Fruit fly (Drosophila melanogaster) whole organism, embryonic: ENCODE results near the gene CG14931.

Experiments used
- ATbp ChIP-seq: fragments of 200-800 bp; sonication (Bioruptor generic); optimal IDR thresholded peaks from 2 replicates; lab custom pipeline; 2017; ENCODE audit warnings: missing biosample characterization, mild to moderate bottlenecking, missing genetic modification characterization, missing genetic modification reagents
- Ada2b ChIP-seq: fragments of 200-800 bp; sonication (Bioruptor generic); IDR thresholded peaks from 2 replicates; pipeline ENCODE4 v1.3.6; 2022; ENCODE audit warnings: missing biosample characterization, missing genetic modification characterization
- Bdp1 ChIP-seq: fragments of 200-800 bp; sonication (Bioruptor generic); optimal IDR thresholded peaks from 3 replicates; lab custom pipeline; 2016; ENCODE audit warnings: missing biosample characterization, missing genetic modification characterization
- CG10209 ChIP-seq: fragments of 200-800 bp; sonication (Bioruptor generic); optimal IDR thresholded peaks from 3 replicates; lab custom pipeline; 2017; ENCODE audit warnings: missing biosample characterization, mild to moderate bottlenecking, missing genetic modification characterization, missing genetic modification reagents
- CG10274 ChIP-seq: fragments of 200-800 bp; sonication (Bioruptor generic); optimal IDR thresholded peaks from 3 replicates; lab custom pipeline; 2017; ENCODE audit warnings: missing biosample characterization, mild to moderate bottlenecking, missing genetic modification characterization
- CG10654 ChIP-seq: fragments of 200-800 bp; sonication (Bioruptor generic); optimal IDR thresholded peaks from 2 replicates; lab custom pipeline; 2016; ENCODE audit warnings: missing biosample characterization, missing genetic modification characterization
- CG11247 ChIP-seq: fragments of 200-800 bp; sonication (Bioruptor generic); IDR thresholded peaks from 2 replicates; pipeline ENCODE4 v1.3.6; 2022; ENCODE audit warnings: missing biosample characterization, missing genetic modification characterization
- CG12299 ChIP-seq: fragments of 200-800 bp; sonication (Bioruptor generic); optimal IDR thresholded peaks from 2 replicates; lab custom pipeline; 2018; ENCODE audit warnings: missing biosample characterization, mild to moderate bottlenecking, missing genetic modification characterization
- CG13894 ChIP-seq: fragments of 200-800 bp; sonication (Bioruptor generic); optimal IDR thresholded peaks from 3 replicates; lab custom pipeline; 2018; ENCODE audit warnings: missing biosample characterization, mild to moderate bottlenecking, missing genetic modification characterization, moderate library complexity
- CG14965 ChIP-seq: fragments of 200-800 bp; sonication (Bioruptor generic); optimal IDR thresholded peaks from 2 replicates; lab custom pipeline; 2016; ENCODE audit warnings: missing biosample characterization, missing genetic modification characterization, borderline replicate concordance
- CG15601 ChIP-seq: fragments of 200-800 bp; sonication (Bioruptor generic); optimal IDR thresholded peaks from 3 replicates; lab custom pipeline; 2019; ENCODE audit warnings: missing biosample characterization, mild to moderate bottlenecking, missing genetic modification characterization, moderate library complexity
- CG17802 ChIP-seq: fragments of 200-800 bp; sonication (Bioruptor generic); optimal IDR thresholded peaks from 2 replicates; lab custom pipeline; 2018; ENCODE audit warnings: missing biosample characterization, mild to moderate bottlenecking, missing genetic modification characterization, moderate library complexity
- CG2202 ChIP-seq: fragments of 200-800 bp; sonication (Bioruptor generic); optimal IDR thresholded peaks from 2 replicates; lab custom pipeline; 2018; ENCODE audit warnings: missing biosample characterization, mild to moderate bottlenecking, missing genetic modification characterization
- CG31388 ChIP-seq: fragments of 200-800 bp; sonication (Bioruptor generic); optimal IDR thresholded peaks from 2 replicates; lab custom pipeline; 2016; ENCODE audit warnings: missing biosample characterization, missing genetic modification characterization
- CG32772 ChIP-seq: fragments of 200-800 bp; sonication (Bioruptor generic); IDR thresholded peaks from 2 replicates; pipeline ENCODE4 v1.3.6; 2022; ENCODE audit warnings: missing biosample characterization, missing genetic modification characterization
- CG33213 ChIP-seq: fragments of 200-800 bp; sonication (Bioruptor generic); optimal IDR thresholded peaks from 3 replicates; lab custom pipeline; 2016; ENCODE audit warnings: missing biosample characterization, missing genetic modification characterization
- CG3847 ChIP-seq: fragments of 200-800 bp; sonication (Bioruptor generic); IDR thresholded peaks from 2 replicates; pipeline ENCODE4 v1.3.6; 2022; ENCODE audit warnings: missing biosample characterization, missing genetic modification characterization
- CG4730 ChIP-seq: fragments of 200-800 bp; sonication (Bioruptor generic); IDR thresholded peaks from 2 replicates; pipeline ENCODE4 v1.3.6; 2022; ENCODE audit warnings: missing biosample characterization, missing genetic modification characterization
- CG8089 ChIP-seq: fragments of 200-800 bp; sonication (Bioruptor generic); optimal IDR thresholded peaks from 3 replicates; lab custom pipeline; 2016; ENCODE audit warnings: missing biosample characterization, missing genetic modification characterization
- CG8281 ChIP-seq: fragments of 200-800 bp; sonication (Bioruptor generic); optimal IDR thresholded peaks from 2 replicates; lab custom pipeline; 2018; ENCODE audit warnings: missing biosample characterization, mild to moderate bottlenecking, missing genetic modification characterization, moderate library complexity
- Chrac-16 ChIP-seq: fragments of 200-800 bp; sonication (Bioruptor generic); optimal IDR thresholded peaks from 3 replicates; lab custom pipeline; 2016; ENCODE audit warnings: missing biosample characterization, missing genetic modification characterization
- CkIIα-i1 ChIP-seq: fragments of 200-800 bp; sonication (Bioruptor generic); IDR thresholded peaks from 2 replicates; pipeline ENCODE4 v1.3.6; 2022; ENCODE audit warnings: missing biosample characterization, missing genetic modification characterization
- Dll ChIP-seq: fragments of 200-800 bp; sonication (Bioruptor generic); IDR thresholded peaks from 4 replicates; pipeline ENCODE4 v1.3.6; 2022; ENCODE audit warnings: missing biosample characterization, missing genetic modification characterization; ENCODE audit not compliant: partially characterized antibody
- Gsc ChIP-seq: fragments of 200-800 bp; sonication (Bioruptor generic); IDR thresholded peaks from 2 replicates; pipeline ENCODE4 v1.3.6; 2022; ENCODE audit warnings: missing biosample characterization, missing genetic modification characterization
- H2.0 ChIP-seq: fragments of 200-800 bp; sonication (Bioruptor generic); IDR thresholded peaks from 2 replicates; pipeline ENCODE4 v1.3.6; 2022; ENCODE audit warnings: missing biosample characterization, missing genetic modification characterization
- HLH54F ChIP-seq: fragments of 200-800 bp; sonication (Bioruptor generic); optimal IDR thresholded peaks from 3 replicates; lab custom pipeline; 2016; ENCODE audit warnings: missing biosample characterization, missing genetic modification characterization
- Hr78 ChIP-seq, 2 experiments: fragments of 200-800 bp in 1 of 2; fragments of >200 bp in 1 of 2; sonication (Bioruptor generic) in 1 of 2; optimal IDR thresholded peaks; 2 replicates each; lab custom pipeline; 2017 to 2019; ENCODE audit warnings: missing biosample characterization in 2 of 2, missing genetic modification characterization in 2 of 2, mild to moderate bottlenecking in 1 of 2, moderate library complexity in 1 of 2
- Jarid2 ChIP-seq: fragments of 200-800 bp; sonication (Bioruptor generic); optimal IDR thresholded peaks from 3 replicates; lab custom pipeline; 2017; ENCODE audit warnings: mild to moderate bottlenecking, missing biosample characterization, missing genetic modification reagents, missing genetic modification characterization
- Meics ChIP-seq: fragments of 200-800 bp; sonication (Bioruptor generic); optimal IDR thresholded peaks from 2 replicates; lab custom pipeline; 2017; ENCODE audit warnings: missing biosample characterization, mild to moderate bottlenecking, missing genetic modification characterization
- Rfx ChIP-seq: fragments of 200-800 bp; sonication (Bioruptor generic); IDR thresholded peaks from 2 replicates; pipeline ENCODE4 v1.3.6; 2022; ENCODE audit warnings: missing biosample characterization, missing genetic modification characterization
- ase ChIP-seq: fragments of 200-800 bp; sonication (Bioruptor generic); IDR thresholded peaks from 3 replicates; pipeline ENCODE4 v1.3.6; 2022; ENCODE audit warnings: missing biosample characterization, missing genetic modification characterization
- corto ChIP-seq: fragments of 200-800 bp; sonication (Bioruptor generic); optimal IDR thresholded peaks from 2 replicates; lab custom pipeline; 2016; ENCODE audit warnings: missing biosample characterization, mild to moderate bottlenecking, missing genetic modification characterization, moderate library complexity
- dan ChIP-seq: fragments of 200-800 bp; sonication (Bioruptor generic); IDR thresholded peaks from 2 replicates; pipeline ENCODE4 v1.3.6; 2022; ENCODE audit warnings: missing biosample characterization, missing genetic modification characterization
- dati ChIP-seq: fragments of 200-800 bp; sonication (Bioruptor generic); IDR thresholded peaks from 2 replicates; pipeline ENCODE4 v1.3.6; 2022; ENCODE audit warnings: missing biosample characterization, missing genetic modification characterization
- ems ChIP-seq: fragments of 200-800 bp; sonication (Bioruptor generic); optimal IDR thresholded peaks from 3 replicates; lab custom pipeline; 2016; ENCODE audit warnings: missing biosample characterization, missing genetic modification characterization
- esg ChIP-seq: fragments of 200-800 bp; sonication (Bioruptor generic); conservative IDR thresholded peaks from 2 replicates; pipeline ENCODE4 v1.3.6; 2022; ENCODE audit warnings: missing biosample characterization, missing genetic modification characterization
- fd96Cb ChIP-seq: fragments of 200-800 bp; sonication (Bioruptor generic); optimal IDR thresholded peaks from 2 replicates; lab custom pipeline; 2018; ENCODE audit warnings: missing biosample characterization, mild to moderate bottlenecking, missing genetic modification characterization, moderate library complexity
- fru ChIP-seq: fragments of >200 bp; optimal IDR thresholded peaks from 2 replicates; lab custom pipeline; 2017
- gcm2 ChIP-seq: fragments of 200-800 bp; sonication (Bioruptor generic); optimal IDR thresholded peaks from 2 replicates; lab custom pipeline; 2016; ENCODE audit warnings: missing biosample characterization, missing genetic modification characterization
- grau ChIP-seq: fragments of 200-800 bp; optimal IDR thresholded peaks from 3 replicates; lab custom pipeline; 2019; ENCODE audit warnings: missing biosample characterization, mild to moderate bottlenecking, missing genetic modification characterization, moderate library complexity
- inv ChIP-seq: fragments of 200-800 bp; sonication (Bioruptor generic); IDR thresholded peaks from 2 replicates; pipeline ENCODE4 v1.3.6; 2022; ENCODE audit warnings: missing biosample characterization, missing genetic modification characterization; ENCODE audit not compliant: partially characterized antibody
- klu ChIP-seq: fragments of 200-800 bp; sonication (Bioruptor generic); IDR thresholded peaks from 2 replicates; pipeline ENCODE4 v1.3.6; 2022; ENCODE audit warnings: missing biosample characterization, missing genetic modification characterization
- lov ChIP-seq, 2 experiments: fragments of 200-800 bp in 1 of 2; fragments of >200 bp in 1 of 2; sonication (Bioruptor generic) in 1 of 2; IDR thresholded peaks in 1 of 2; optimal IDR thresholded peaks in 1 of 2; 2 replicates in 1 of 2; 3 replicates in 1 of 2; pipeline versions ENCODE4 v1.3.6 to Lab custom; 2017 to 2022; ENCODE audit warnings: missing biosample characterization in 1 of 2, missing genetic modification characterization in 1 of 2
- p53 ChIP-seq: fragments of 200-800 bp; sonication (Bioruptor generic); optimal IDR thresholded peaks from 2 replicates; lab custom pipeline; 2016; ENCODE audit warnings: missing biosample characterization, missing genetic modification characterization
- pfk ChIP-seq: fragments of 200-800 bp; sonication (Bioruptor generic); optimal IDR thresholded peaks from 2 replicates; lab custom pipeline; 2018; ENCODE audit warnings: missing biosample characterization, mild to moderate bottlenecking, missing genetic modification characterization, moderate library complexity
- phol ChIP-seq: fragments of 200-800 bp; sonication (Bioruptor generic); optimal IDR thresholded peaks from 3 replicates; lab custom pipeline; 2018; ENCODE audit warnings: missing biosample characterization, mild to moderate bottlenecking, missing genetic modification characterization, moderate library complexity
- pros ChIP-seq: fragments of 200-800 bp; sonication (Bioruptor generic); optimal IDR thresholded peaks from 3 replicates; lab custom pipeline; 2019; ENCODE audit warnings: missing biosample characterization, mild to moderate bottlenecking, missing genetic modification characterization, moderate library complexity
- repo ChIP-seq: fragments of 200-800 bp; sonication (Bioruptor generic); optimal IDR thresholded peaks from 2 replicates; lab custom pipeline; 2016; ENCODE audit warnings: missing biosample characterization, missing genetic modification characterization
- sqz ChIP-seq: fragments of 200-800 bp; sonication (Bioruptor generic); optimal IDR thresholded peaks from 3 replicates; lab custom pipeline; 2018; ENCODE audit warnings: missing biosample characterization, mild to moderate bottlenecking, missing genetic modification characterization

Gene CG14931

dm6 chr2L:11808702-11809583 lies 20.8 kb downstream of the CG14931 start, which contains the start of gene crol (continued):
- TF ChIP-seq CG31388 (GFP tag; lab: Kevin White, UChicago) (no peak), CG4730 (no peak), CG8281 (no peak), esg (GFP tag; lab: Robert Waterston, UW) (no peak), Jarid2 (GFP tag; lab: Kevin White, UChicago) (no peak), Ada2b (GFP tag; lab: Robert Waterston, UW) (no peak), Meics (GFP tag; lab: Kevin White, UChicago) (peak; percentile 7), ems (GFP tag; lab: Kevin White, UChicago) (no peak), fd96Cb (no peak), corto (GFP tag; lab: Kevin White, UChicago) (no peak), fru (lab: Kevin White, UChicago) (no peak), gcm2 (GFP tag; lab: Kevin White, UChicago) (no peak), p53 (GFP tag; lab: Kevin White, UChicago) (no peak), inv (GFP tag; lab: Robert Waterston, UW) (peak; percentile 70), lov (optimal IDR thresholded peaks at IDR 0.05; lab: Kevin White, UChicago) (no peak), lov (GFP tag; IDR thresholded peaks at IDR 0.05; lab: Robert Waterston, UW) (no peak), CG15601 (peak; percentile 32), CG11247 (GFP tag; lab: Robert Waterston, UW) (no peak), grau (tag; lab: Kevin White, UChicago) (peak; percentile 39), CG13894 (tag; lab: Kevin White, UChicago) (peak; percentile 32), Chrac-16 (GFP tag; lab: Kevin White, UChicago) (no peak), phol (tag; lab: Kevin White, UChicago) (peak; percentile 43), pfk (GFP tag; lab: Kevin White, UChicago) (no peak), H2.0 (no peak), CG2202 (tag; lab: Kevin White, UChicago) (no peak), CG14965 (GFP tag; lab: Kevin White, UChicago) (no peak), ase (GFP tag; lab: Robert Waterston, UW) (no peak), CG10274 (no peak), dan (no peak), Dll (GFP tag; lab: Robert Waterston, UW) (peak; percentile 86), Rfx (peak; percentile 60), CkIIα-i1 (no peak), CG10654 (no peak), Bdp1 (GFP tag; lab: Kevin White, UChicago) (no peak), CG10209 (peak; percentile 2), Gsc (GFP tag; lab: Robert Waterston, UW) (no peak), Hr78 (GFP tag; optimal IDR thresholded peaks at IDR 0.05; lab: Kevin White, UChicago) (no peak), CG12299 (tag; lab: Kevin White, UChicago) (no peak), pros (GFP tag; lab: Kevin White, UChicago) (peak; percentile 89), CG3847 (GFP tag; lab: Robert Waterston, UW) (peak; percentile 58), CG8089 (GFP tag; lab: Kevin White, UChicago) (no peak), ATbp (GFP tag; lab: Kevin White, UChicago) (no peak), CG32772 (no peak), dati (GFP tag; lab: Robert Waterston, UW) (no peak), CG33213 (GFP tag; lab: Kevin White, UChicago) (peak; percentile 31), sqz (peak; percentile 14), HLH54F (GFP tag; lab: Kevin White, UChicago) (no peak), klu (GFP tag; lab: Robert Waterston, UW) (no peak), repo (GFP tag; lab: Kevin White, UChicago) (no peak), CG17802 (tag; lab: Kevin White, UChicago) (no peak)
